Worm (Caenorhabditis elegans): ENCODE measurements around the gene R08E3.1.

Gene R08E3.1

DNA sequence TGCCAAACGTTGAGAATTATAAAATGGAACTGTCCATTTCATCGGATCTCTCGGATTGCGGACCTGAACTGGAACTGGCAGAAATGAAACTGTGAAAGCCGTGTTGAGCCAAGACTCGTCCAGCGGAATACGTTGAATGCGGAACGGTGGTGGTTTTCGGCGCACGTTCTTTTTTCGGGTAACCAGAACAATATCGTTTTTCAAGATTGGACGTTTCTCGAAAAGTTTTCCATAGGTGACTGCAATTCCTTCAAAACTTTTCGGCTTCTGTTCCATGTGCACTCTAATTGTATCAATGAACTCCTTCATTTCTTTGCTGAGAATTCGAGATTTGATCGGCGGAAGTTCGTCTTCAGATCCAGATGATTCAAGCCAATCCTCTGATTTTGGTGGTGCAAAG is 22.3 kb downstream of the R08E3.1 start:
- TF ChIP-seq ceh-14 (tag; optimal IDR thresholded peaks at IDR 0.05) (no peak), fkh-10 (GFP tag; optimal IDR thresholded peaks at IDR 0.05) (no peak), ceh-31 (tag; optimal IDR thresholded peaks at IDR 0.05) (no peak), rnt-1 (tag; optimal IDR thresholded peaks at IDR 0.05) (no peak), pat-9 (tag; optimal IDR thresholded peaks at IDR 0.05) (no peak), unc-3 (GFP tag; conservative IDR thresholded peaks at IDR 0.05) (no peak), unc-3 (tag; optimal IDR thresholded peaks at IDR 0.05) (no peak), dmd-4 (tag; optimal IDR thresholded peaks at IDR 0.05; ENCODE audit: borderline replicate concordance) (no peak), odd-2 (tag; optimal IDR thresholded peaks at IDR 0.05) (no peak)

- TF ChIP-seq pros-1 (tag; optimal IDR thresholded peaks at IDR 0.05) (no peak), dve-1 (tag; optimal IDR thresholded peaks at IDR 0.05) (peak; percentile 11), unc-42 (tag; optimal IDR thresholded peaks at IDR 0.05) (peak; percentile 52), unc-3 (GFP tag; conservative IDR thresholded peaks at IDR 0.05) (no peak), unc-3 (tag; optimal IDR thresholded peaks at IDR 0.05) (no peak), ceh-6 (GFP tag; optimal IDR thresholded peaks at IDR 0.05) (no peak), nhr-11 (tag; optimal IDR thresholded peaks at IDR 0.05) (no peak), ets-4 (tag; optimal IDR thresholded peaks at IDR 0.05) (peak; percentile 44), sox-2 (GFP tag; IDR thresholded peaks at IDR 0.05) (no peak), hlh-30 (tag; optimal IDR thresholded peaks at IDR 0.05; ENCODE audit: insufficient read depth) (no peak), C08G9.2 (tag; optimal IDR thresholded peaks at IDR 0.05) (peak; percentile 56), unc-55 (GFP tag; optimal IDR thresholded peaks at IDR 0.05) (no peak), eyg-1 (tag; optimal IDR thresholded peaks at IDR 0.05) (no peak), pax-1 (tag; optimal IDR thresholded peaks at IDR 0.05) (no peak), tbx-2 (tag; optimal IDR thresholded peaks at IDR 0.05) (peak; percentile 56), ztf-16 (tag; optimal IDR thresholded peaks at IDR 0.05) (no peak), ttx-3 (tag; optimal IDR thresholded peaks at IDR 0.05) (no peak), ceh-31 (tag; optimal IDR thresholded peaks at IDR 0.05) (peak; percentile 65), npax-4 (tag; optimal IDR thresholded peaks at IDR 0.05) (no peak), K02D7.2 (tag; optimal IDR thresholded peaks at IDR 0.05) (no peak), ceh-18 (tag; optimal IDR thresholded peaks at IDR 0.05) (no peak), ceh-2 (tag; optimal IDR thresholded peaks at IDR 0.05) (peak; percentile 52)
These were observed 30.6 kb downstream of the R08E3.1 start, which contains the start of gene F39C12.1 for ce11 chrX:4853060-4853459. TSS of gene F39C12.1 (minus strand) at chrX:4853195.

- no peak for TF ChIP-seq fkh-10 (GFP tag; optimal IDR thresholded peaks at IDR 0.05)
- peak; percentile 47 for TF ChIP-seq unc-42 (tag; optimal IDR thresholded peaks at IDR 0.05)
- no peak for TF ChIP-seq hlh-15 (tag; optimal IDR thresholded peaks at IDR 0.05)
- TF ChIP-seq pha-4 (tag; optimal IDR thresholded peaks at IDR 0.05) = no peak
- TF ChIP-seq Y22D7AL.16 (tag; optimal IDR thresholded peaks at IDR 0.05) = no peak
- no peak for TF ChIP-seq fax-1 (tag; optimal IDR thresholded peaks at IDR 0.05)
- TF ChIP-seq ceh-31 (tag; optimal IDR thresholded peaks at IDR 0.05) = no peak
These were observed 37.2 kb downstream of the R08E3.1 start, which contains the start of gene add-1 for ce11 chrX:4859582-4860095. TSS of gene add-1 (minus strand) at chrX:4860045.

ce11 chrX:4861413-4861812 is 39.0 kb downstream of the R08E3.1 start:
- no peak for TF ChIP-seq nhr-11 (tag; optimal IDR thresholded peaks at IDR 0.05)

DNA sequence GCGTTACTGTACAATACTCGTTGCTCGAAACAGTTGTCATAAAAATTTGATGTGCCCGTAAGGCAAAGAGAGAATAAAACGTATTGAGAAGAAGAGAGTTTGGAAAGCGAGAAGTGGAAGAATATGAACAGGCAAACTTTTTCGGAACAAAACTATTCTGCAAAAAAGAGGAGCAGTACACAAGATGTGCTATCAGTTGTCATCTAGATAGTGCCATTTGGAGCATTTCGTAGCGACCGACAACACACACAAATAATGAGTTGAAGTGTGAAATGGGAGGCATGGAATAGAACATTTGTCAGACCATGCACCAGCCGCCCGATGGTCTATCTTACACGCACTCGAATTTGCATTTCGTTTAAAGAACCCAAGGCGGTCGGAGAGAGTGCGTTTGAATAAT is 39.6 kb downstream of the R08E3.1 start:
- TF ChIP-seq pag-3 (tag; optimal IDR thresholded peaks at IDR 0.05; ENCODE audit: borderline replicate concordance) = no peak
- no peak for TF ChIP-seq ttx-3 (tag; optimal IDR thresholded peaks at IDR 0.05)

- TF ChIP-seq ceh-19 (GFP tag; optimal IDR thresholded peaks at IDR 0.05) (no peak), ets-4 (tag; optimal IDR thresholded peaks at IDR 0.05) (no peak), sox-4 (tag; optimal IDR thresholded peaks at IDR 0.05) (no peak), nhr-11 (tag; optimal IDR thresholded peaks at IDR 0.05) (no peak), pat-9 (tag; optimal IDR thresholded peaks at IDR 0.05) (no peak)
These were observed 41.8 kb downstream of the R08E3.1 start for ce11 chrX:4864214-4864613.
